Fruit fly (Drosophila melanogaster): ENCODE data around the gene mRpL21.

Gene mRpL21

DNA sequence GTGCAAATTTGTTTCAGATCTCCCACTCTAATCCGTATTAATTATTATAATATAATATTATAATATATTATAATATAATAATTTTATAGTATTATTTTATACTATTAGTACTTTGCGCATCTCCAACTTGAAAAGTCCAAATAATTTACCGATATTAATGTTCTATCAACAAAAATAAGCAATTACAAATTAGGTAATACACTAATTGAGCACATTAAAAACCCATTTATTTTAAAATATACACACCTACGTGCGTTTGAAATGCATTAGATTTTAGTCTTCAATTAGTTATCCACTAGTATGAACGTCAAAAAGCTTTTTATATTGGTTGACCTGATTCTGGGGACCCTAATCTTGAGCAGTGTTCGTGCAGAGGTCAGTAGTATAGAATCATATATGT is 18.8 kb downstream of the mRpL21 start, which contains the start of gene CG33647:
Gene CG33647, plus strand, starts transcription at position 301 of the 400 bp plus-strand sequence.
- TF ChIP-seq CG34367 (tag; optimal IDR thresholded peaks at IDR 0.05) = no peak
- no peak for TF ChIP-seq Snoo (tag; optimal IDR thresholded peaks at IDR 0.05)
- TF ChIP-seq EcR (GFP tag; optimal IDR thresholded peaks at IDR 0.05) = no peak
- no peak for TF ChIP-seq CG8301 (tag; optimal IDR thresholded peaks at IDR 0.05)
- TF ChIP-seq CG17806 (tag; optimal IDR thresholded peaks at IDR 0.05) = no peak
- no peak for TF ChIP-seq gl (tag; optimal IDR thresholded peaks at IDR 0.05)
- TF ChIP-seq D1 (tag; optimal IDR thresholded peaks at IDR 0.05) = no peak
- TF ChIP-seq Pif1A (GFP tag; optimal IDR thresholded peaks at IDR 0.05) = no peak
- TF ChIP-seq Pif1B (GFP tag; optimal IDR thresholded peaks at IDR 0.05) = no peak
- TF ChIP-seq rn (GFP tag; IDR thresholded peaks at IDR 0.05) = no peak

DNA sequence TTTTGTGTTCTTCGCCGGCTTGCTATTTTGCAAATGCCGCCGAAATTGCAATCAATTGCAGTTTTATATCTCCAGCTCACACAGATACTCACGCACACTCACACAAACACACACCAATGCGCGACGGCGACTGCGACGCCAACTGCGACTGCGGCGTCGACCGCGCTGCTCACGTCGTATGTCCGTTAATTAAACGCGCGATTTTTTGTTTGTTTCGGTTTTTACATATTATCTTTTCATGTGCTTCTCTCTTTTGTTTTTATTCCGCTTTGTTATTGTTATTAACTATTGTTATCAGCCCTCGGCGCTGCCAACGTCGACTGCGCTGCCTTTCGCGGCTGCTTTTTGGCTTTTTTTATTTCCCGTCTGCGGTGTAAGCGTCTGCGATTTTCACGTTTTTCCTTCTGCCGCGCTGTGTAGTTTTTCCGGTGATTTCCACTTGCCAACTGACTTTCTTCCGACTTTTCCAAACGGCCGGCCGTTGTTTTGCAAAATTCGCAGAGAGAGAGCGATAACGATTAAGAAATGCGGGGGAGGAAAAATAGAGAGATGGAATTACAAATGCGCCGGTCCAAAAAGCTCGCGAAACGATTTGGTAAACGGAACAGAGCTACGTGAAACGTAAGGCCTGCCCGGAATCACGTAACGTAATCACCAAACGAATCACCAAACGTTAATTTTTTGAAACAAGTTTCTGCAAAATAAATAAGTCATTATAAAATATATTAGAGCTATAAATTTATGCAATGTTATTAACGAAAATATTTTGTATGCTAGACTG is 19.7 kb downstream of the mRpL21 start, which contains the start of gene fz2:
Gene fz2, minus strand, starts transcription at position 452 of the 781 bp plus-strand sequence.
- TF ChIP-seq Pif1B (GFP tag; optimal IDR thresholded peaks at IDR 0.05) = no peak
- TF ChIP-seq CG4496 (GFP tag; IDR thresholded peaks at IDR 0.05) = peak; percentile 47; the same call in 1 of the 3 replicates
- no peak for TF ChIP-seq CG34367 (tag; optimal IDR thresholded peaks at IDR 0.05)
- TF ChIP-seq CG14655 (GFP tag; optimal IDR thresholded peaks at IDR 0.05) = no peak
- TF ChIP-seq CG32121 (GFP tag; IDR thresholded peaks at IDR 0.05) = 0 out of 2 replicates have a peak, but pooled peaks have one; percentile 32
- no peak for TF ChIP-seq EcR (GFP tag; optimal IDR thresholded peaks at IDR 0.05)
- TF ChIP-seq Ets98B (GFP tag; IDR thresholded peaks at IDR 0.05) = no peak
- TF ChIP-seq Snoo (tag; optimal IDR thresholded peaks at IDR 0.05) = no peak

DNA sequence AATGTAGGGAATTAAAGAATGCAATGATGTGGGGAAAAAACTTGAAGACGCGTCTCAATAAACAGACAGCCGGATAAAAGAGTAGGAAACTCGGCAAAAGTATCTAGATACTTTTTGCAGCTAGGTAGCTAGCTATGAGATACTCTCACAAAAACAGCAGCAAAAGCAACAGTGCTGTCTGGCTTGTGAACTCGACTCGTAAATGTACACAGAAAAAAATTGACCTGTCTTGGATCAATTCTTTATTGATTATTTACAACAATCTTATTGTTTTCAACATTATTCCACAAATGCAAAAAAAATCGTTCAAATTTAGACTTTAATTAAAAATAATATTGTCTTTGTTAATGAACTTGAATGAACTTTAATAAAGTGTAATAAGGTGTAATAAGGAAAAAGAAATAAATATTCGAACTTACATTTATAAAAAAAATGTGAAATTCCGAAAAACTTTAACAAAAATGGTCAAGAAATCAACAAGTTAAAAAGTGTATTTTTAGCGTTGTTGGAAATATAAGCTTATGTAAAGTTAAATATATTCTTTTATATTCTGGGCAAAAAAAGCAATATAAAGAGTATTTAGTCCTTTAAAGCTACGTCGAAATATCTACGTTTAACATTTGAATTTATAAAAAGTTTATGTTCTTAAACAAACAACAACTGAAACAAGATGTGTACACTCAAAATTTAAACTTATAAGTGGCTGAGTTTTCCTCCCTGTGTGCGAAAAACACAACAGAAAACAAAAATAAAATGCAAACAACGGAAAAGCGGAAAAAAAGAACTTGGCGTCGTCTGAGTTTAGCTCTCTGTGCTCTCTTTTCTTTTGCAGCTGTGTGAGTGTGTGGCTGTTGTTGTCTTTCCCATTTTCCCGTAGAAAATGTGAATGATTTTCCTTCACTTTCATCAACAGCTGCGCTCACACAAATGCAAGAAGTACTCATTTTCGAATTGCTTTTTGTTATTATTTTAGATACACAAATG is 20.8 kb downstream of the mRpL21 start:
- TF ChIP-seq Pif1B (GFP tag; optimal IDR thresholded peaks at IDR 0.05) (no peak), CG32121 (GFP tag; IDR thresholded peaks at IDR 0.05) (peak; percentile 21; the same call in 1 of the 2 replicates), CG17806 (tag; optimal IDR thresholded peaks at IDR 0.05) (no peak), CG8301 (tag; optimal IDR thresholded peaks at IDR 0.05) (peak; percentile 45), gl (tag; optimal IDR thresholded peaks at IDR 0.05) (peak; percentile 65), CG9948 (tag; optimal IDR thresholded peaks at IDR 0.05) (peak; percentile 26), D1 (tag; optimal IDR thresholded peaks at IDR 0.05) (no peak), Snoo (tag; optimal IDR thresholded peaks at IDR 0.05) (no peak), CG13204 (GFP tag; optimal IDR thresholded peaks at IDR 0.05) (peak; percentile 35), EcR (GFP tag; optimal IDR thresholded peaks at IDR 0.05) (no peak), CG34367 (tag; optimal IDR thresholded peaks at IDR 0.05) (peak; percentile 46), CG12605 (GFP tag; IDR thresholded peaks at IDR 0.05) (peak; percentile 89), Pif1A (GFP tag; optimal IDR thresholded peaks at IDR 0.05) (no peak), CG15710 (tag; optimal IDR thresholded peaks at IDR 0.05) (peak; percentile 36), CG4496 (GFP tag; IDR thresholded peaks at IDR 0.05) (peak; percentile 90), fd96Ca (GFP tag; IDR thresholded peaks at IDR 0.05) (peak; percentile 80), CG8159 (tag; optimal IDR thresholded peaks at IDR 0.05) (peak; percentile 11), CG14655 (GFP tag; optimal IDR thresholded peaks at IDR 0.05) (peak; percentile 79), rn (GFP tag; IDR thresholded peaks at IDR 0.05) (0 out of 2 replicates have a peak, but pooled peaks have one; percentile 42), CG10348 (GFP tag; IDR thresholded peaks at IDR 0.05) (no peak), Ets98B (GFP tag; IDR thresholded peaks at IDR 0.05) (peak; percentile 87)

DNA sequence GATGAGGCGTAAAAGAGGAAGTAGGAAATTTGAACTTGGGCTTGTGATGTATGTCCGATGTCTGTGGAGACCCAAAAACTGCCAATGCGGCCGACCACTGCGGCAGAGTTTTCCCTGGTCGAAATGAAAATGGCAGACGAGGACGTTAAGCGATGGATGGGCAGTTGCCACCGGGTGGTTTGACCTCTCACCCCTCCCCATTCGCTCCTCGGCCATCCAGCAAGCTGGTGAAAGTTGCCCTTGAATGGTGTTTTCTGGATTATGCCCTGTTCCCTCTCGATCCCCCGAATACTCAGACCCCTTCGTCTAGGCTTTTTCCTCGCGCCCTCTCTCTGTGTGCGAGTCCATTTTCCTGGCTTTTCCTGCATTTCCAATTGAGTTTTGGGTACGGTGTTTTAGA is 23.3 kb downstream of the mRpL21 start:
- TF ChIP-seq CG8159 (tag; optimal IDR thresholded peaks at IDR 0.05) = no peak
- no peak for TF ChIP-seq CG32121 (GFP tag; IDR thresholded peaks at IDR 0.05)
- TF ChIP-seq CG34367 (tag; optimal IDR thresholded peaks at IDR 0.05) = no peak
- TF ChIP-seq CG8301 (tag; optimal IDR thresholded peaks at IDR 0.05) = no peak
- TF ChIP-seq CG15710 (tag; optimal IDR thresholded peaks at IDR 0.05) = no peak
- TF ChIP-seq CG13204 (GFP tag; optimal IDR thresholded peaks at IDR 0.05) = no peak
- TF ChIP-seq CG14655 (GFP tag; optimal IDR thresholded peaks at IDR 0.05) = no peak
- TF ChIP-seq CG10348 (GFP tag; IDR thresholded peaks at IDR 0.05) = no peak

DNA sequence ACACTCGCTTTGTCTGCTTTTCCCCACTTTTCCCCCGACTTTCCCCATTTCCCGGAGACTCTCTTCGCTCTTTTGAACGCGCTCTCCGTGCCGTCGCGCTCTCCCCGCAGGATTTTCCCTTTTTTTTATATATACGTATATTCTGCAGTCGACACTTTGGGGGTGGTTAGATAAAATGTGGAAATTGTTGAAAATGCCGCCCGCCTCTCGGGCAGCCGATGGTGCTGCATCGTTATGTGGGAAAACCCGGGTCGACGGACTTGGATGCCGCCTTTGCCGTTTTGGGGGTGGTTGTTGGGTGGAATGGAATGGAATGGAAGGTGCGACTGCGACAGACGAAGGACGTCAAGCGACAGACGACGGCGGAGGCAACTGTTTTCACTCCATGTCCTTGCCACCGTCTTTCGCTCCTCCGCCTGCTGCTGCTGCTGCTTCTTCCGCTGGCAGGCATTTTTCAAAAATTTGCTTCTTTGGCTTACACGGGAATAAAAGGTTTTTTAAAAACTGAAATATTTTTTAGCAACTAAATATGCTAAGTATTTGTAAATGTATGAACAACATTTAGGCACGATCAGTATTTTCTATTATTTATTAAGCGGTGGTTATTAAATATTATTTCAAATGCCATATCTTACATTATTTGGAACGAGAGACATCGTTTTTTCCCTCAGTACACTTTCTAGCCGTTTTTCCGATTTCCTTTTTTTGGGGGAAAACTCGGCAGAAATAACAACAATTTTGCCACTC is 23.9 kb downstream of the mRpL21 start:
- TF ChIP-seq Pif1B (GFP tag; optimal IDR thresholded peaks at IDR 0.05) (no peak), CG8159 (tag; optimal IDR thresholded peaks at IDR 0.05) (peak; percentile 42), EcR (GFP tag; optimal IDR thresholded peaks at IDR 0.05) (peak; percentile 59), CG13204 (GFP tag; optimal IDR thresholded peaks at IDR 0.05) (peak; percentile 53), CG17806 (tag; optimal IDR thresholded peaks at IDR 0.05) (peak; percentile 4)
